Worm (Caenorhabditis elegans): ENCODE measurements around the gene F13A7.14.

DNA sequence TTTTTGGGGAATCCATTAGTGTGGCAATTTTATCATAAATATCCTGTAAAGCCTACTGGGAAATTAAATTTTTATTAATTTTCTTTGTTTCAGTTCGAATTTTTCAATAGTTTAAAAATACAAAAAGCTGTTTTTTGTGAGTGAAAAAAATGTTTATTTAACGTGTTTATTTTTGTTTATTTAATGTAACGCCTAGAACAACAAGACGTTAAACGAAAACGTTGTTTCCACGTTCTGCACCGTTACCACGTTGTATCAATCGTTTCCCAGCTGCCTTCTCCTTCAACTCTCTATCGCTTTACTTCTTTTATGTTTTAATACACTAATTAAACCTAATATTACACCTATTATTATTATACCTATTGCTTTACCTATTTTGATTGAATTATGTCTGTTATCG, 46.0 kb downstream of the F13A7.14 start, which contains the start of gene T08G3.13:
- TF ChIP-seq ceh-9 (tag; optimal IDR thresholded peaks at IDR 0.05) (no peak), hlh-6 (tag; optimal IDR thresholded peaks at IDR 0.05) (no peak), ama-1 (optimal IDR thresholded peaks at IDR 0.05) (no peak)
